Fruit fly (Drosophila melanogaster): ENCODE data around the gene GlcAT-S.

Gene GlcAT-S

dm6 chr2L:9613006-9613690 lies 3.1 kb upstream of the GlcAT-S start, which contains the start of gene Trx2 (continued):
- no peak for TF ChIP-seq Antp (GFP tag; optimal IDR thresholded peaks at IDR 0.05)
- peak; percentile 24 for TF ChIP-seq CG15514 (GFP tag; optimal IDR thresholded peaks at IDR 0.05)
- no peak for TF ChIP-seq CG6654 (GFP tag; optimal IDR thresholded peaks at IDR 0.05)
- peak; percentile 71 for TF ChIP-seq nom (GFP tag; optimal IDR thresholded peaks at IDR 0.05)
- TF ChIP-seq CG9817 (tag; optimal IDR thresholded peaks at IDR 0.05), result no peak
- TF ChIP-seq CG4820 (GFP tag; optimal IDR thresholded peaks at IDR 0.05), result no peak
- no peak for TF ChIP-seq Gsc (GFP tag; IDR thresholded peaks at IDR 0.05)
- TF ChIP-seq CG2712 (tag; optimal IDR thresholded peaks at IDR 0.05), result no peak
- no peak for TF ChIP-seq chif (GFP tag; optimal IDR thresholded peaks at IDR 0.05)
- TF ChIP-seq Sox102F (GFP tag; optimal IDR thresholded peaks at IDR 0.05), result no peak
- TF ChIP-seq ara (GFP tag; IDR thresholded peaks at IDR 0.05), result no peak
- peak; percentile 51 for TF ChIP-seq scrt (GFP tag; optimal IDR thresholded peaks at IDR 0.05)
- TF ChIP-seq bbx (GFP tag; IDR thresholded peaks at IDR 0.05; ENCODE audit: partially characterized antibody), result peak; percentile 56; the same call in 1 of the 2 replicates

dm6 chr2L:9613922-9614321 lies 2.3 kb upstream of the GlcAT-S start:
- TF ChIP-seq fd64A (GFP tag; optimal IDR thresholded peaks at IDR 0.05) (peak; percentile 9), CG10979 (tag; optimal IDR thresholded peaks at IDR 0.05) (peak; percentile 33), CG3995 (GFP tag; optimal IDR thresholded peaks at IDR 0.05) (no peak), Pdp1 (GFP tag; optimal IDR thresholded peaks at IDR 0.05) (peak in 1 of 2 experiments; percentile 58), ara (GFP tag; IDR thresholded peaks at IDR 0.05) (peak; percentile 35; the same call in 1 of the 2 replicates), CG13287 (GFP tag; IDR thresholded peaks at IDR 0.05; ENCODE audit: partially characterized antibody) (no peak), CG2678 (tag; optimal IDR thresholded peaks at IDR 0.05) (peak; percentile 47), CG32767 (GFP tag; IDR thresholded peaks at IDR 0.05) (no peak), Chrac-16 (GFP tag; optimal IDR thresholded peaks at IDR 0.05) (peak; percentile 26), Med (GFP tag) (peak; percentile 86), Ssrp (tag; optimal IDR thresholded peaks at IDR 0.05) (peak; percentile 41), stc (GFP tag; IDR thresholded peaks at IDR 0.05) (peak; percentile 43; the same call in 1 of the 2 replicates), E2f1 (GFP tag; IDR thresholded peaks at IDR 0.05) (0 out of 2 replicates have a peak, but pooled peaks have one; percentile 19), CG15696 (tag; optimal IDR thresholded peaks at IDR 0.05) (peak; percentile 3), Hmr (GFP tag; optimal IDR thresholded peaks at IDR 0.05) (peak; percentile 20), CG3838 (GFP tag; optimal IDR thresholded peaks at IDR 0.05) (no peak), ab (GFP tag; optimal IDR thresholded peaks at IDR 0.05) (no peak), cato (GFP tag; optimal IDR thresholded peaks at IDR 0.05; ENCODE audit: borderline replicate concordance) (no peak), mirr (GFP tag; optimal IDR thresholded peaks at IDR 0.05) (peak; percentile 40), Fer3 (tag; optimal IDR thresholded peaks at IDR 0.05) (peak; percentile 39), CG10267 (tag; optimal IDR thresholded peaks at IDR 0.05) (no peak), da (GFP tag; optimal IDR thresholded peaks at IDR 0.05) (no peak), bab2 (GFP tag; optimal IDR thresholded peaks at IDR 0.05) (peak; percentile 18), schlank (tag; optimal IDR thresholded peaks at IDR 0.05) (no peak), ranshi (GFP tag; IDR thresholded peaks at IDR 0.05) (0 out of 2 replicates have a peak, but pooled peaks have one; percentile 38), CG1233 (GFP tag; optimal IDR thresholded peaks at IDR 0.05) (peak; percentile 41), CG17328 (GFP tag; IDR thresholded peaks at IDR 0.05) (0 out of 2 replicates have a peak, but pooled peaks have one; percentile 39), crol (GFP tag; IDR thresholded peaks at IDR 0.05) (peak; percentile 44), CG6854 (GFP tag; optimal IDR thresholded peaks at IDR 0.05) (peak; percentile 6), gro (GFP tag; optimal IDR thresholded peaks at IDR 0.05) (no peak), CG11398 (GFP tag; optimal IDR thresholded peaks at IDR 0.05) (no peak), psq (GFP tag; optimal IDR thresholded peaks at IDR 0.05) (no peak), CG43689 (GFP tag; IDR thresholded peaks at IDR 0.05) (no peak), CG17359 (tag; optimal IDR thresholded peaks at IDR 0.05) (peak; percentile 40), CG8388 (GFP tag; optimal IDR thresholded peaks at IDR 0.05) (peak; percentile 12), sim (GFP tag; IDR thresholded peaks at IDR 0.05) (no peak)

All from whole organism, embryonic.